Fruit fly (Drosophila melanogaster): Measurements from ENCODE around the gene skd.

DNA sequence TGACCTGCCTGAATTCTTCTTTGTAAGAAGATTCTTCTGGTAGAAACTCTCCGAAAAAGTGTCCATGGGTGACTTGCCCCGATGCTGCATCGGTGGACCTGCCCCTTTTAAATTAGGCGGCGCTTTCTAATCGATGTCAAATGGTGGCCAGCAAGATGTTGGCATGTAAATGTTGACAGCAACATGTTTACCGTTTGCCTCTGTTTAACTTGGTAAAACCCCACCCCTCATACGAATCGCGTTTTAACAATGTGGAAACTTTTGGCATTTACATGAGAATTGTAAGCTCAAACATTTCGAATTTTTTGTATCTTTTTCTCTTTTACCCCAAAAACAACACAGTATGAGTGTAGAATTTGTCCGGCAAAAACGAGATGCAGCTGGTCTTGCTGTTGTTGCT lies 50.9 kb downstream of the skd start:
- TF ChIP-seq pan (optimal IDR thresholded peaks at IDR 0.05) (no peak), br (GFP tag; optimal IDR thresholded peaks at IDR 0.05) (no peak), Mio (GFP tag; optimal IDR thresholded peaks at IDR 0.05) (no peak), fru (GFP tag; optimal IDR thresholded peaks at IDR 0.05) (no peak), OdsH (GFP tag; optimal IDR thresholded peaks at IDR 0.05) (no peak), Dfd (GFP tag; optimal IDR thresholded peaks at IDR 0.05) (no peak)
